2 worm cellular contexts compared by ENCODE assay signal in genomic region chrIV:654526-655440, ce11.
TF ChIP-seq lines count a peak whose summit lies in the region.

TSS of gene rpl-15 (minus strand) at chrIV:654576.
TSS of gene K11H12.8 (plus strand) at chrIV:655390.

TF ChIP-seq in whole organism, L1 larva, 84 proteins besides CTCF, POLR2A, EP300 and RAD21 (continued from another document):
- peak; percentile 99 to 100 (median 100) for TF ChIP-seq elt-3 (tag; optimal IDR thresholded peaks at IDR 0.05; lab: Kevin White, UChicago)
- TF ChIP-seq rnt-1 (tag; optimal IDR thresholded peaks at IDR 0.05; lab: Kevin White, UChicago) = peak; percentile 100
- TF ChIP-seq zip-4 (GFP tag; optimal IDR thresholded peaks at IDR 0.05; lab: Kevin White, UChicago) = peak; percentile 97
- peak; percentile 80 for TF ChIP-seq Y116A8C.19 (tag; optimal IDR thresholded peaks at IDR 0.05; lab: Kevin White, UChicago; ENCODE audit: borderline replicate concordance)
- TF ChIP-seq tbx-2 (tag; optimal IDR thresholded peaks at IDR 0.05; lab: Kevin White, UChicago) = peak; percentile 100
- peak; percentile 93 for TF ChIP-seq nhr-76 (tag; optimal IDR thresholded peaks at IDR 0.05; lab: Kevin White, UChicago)
- peak; percentile 100 for TF ChIP-seq ceh-82 (tag; optimal IDR thresholded peaks at IDR 0.05; lab: Kevin White, UChicago)
- peak; percentile 99 for TF ChIP-seq sup-37 (GFP tag; optimal IDR thresholded peaks at IDR 0.05; lab: Kevin White, UChicago)
- TF ChIP-seq efl-3 (GFP tag; optimal IDR thresholded peaks at IDR 0.05; lab: Kevin White, UChicago) = peak; percentile 86
- peak; percentile 44 to 98 for TF ChIP-seq egl-27 (tag; optimal IDR thresholded peaks at IDR 0.05; lab: Kevin White, UChicago)
- TF ChIP-seq lin-13 (GFP tag; optimal IDR thresholded peaks at IDR 0.05; lab: Kevin White, UChicago) = peak; percentile 100
- TF ChIP-seq unc-86 (tag; optimal IDR thresholded peaks at IDR 0.05; lab: Kevin White, UChicago) = peak; percentile 99
- TF ChIP-seq unc-98 (GFP tag; IDR thresholded peaks at IDR 0.05; lab: Robert Waterston, UW) = peak; percentile 96
- peak; percentile 97 for TF ChIP-seq snpc-4 (tag; optimal IDR thresholded peaks at IDR 0.05; lab: Kevin White, UChicago)
- peak; percentile 100 for TF ChIP-seq lsy-2 (tag; optimal IDR thresholded peaks at IDR 0.05; lab: Kevin White, UChicago)
- TF ChIP-seq fkh-8 (tag; optimal IDR thresholded peaks at IDR 0.05; lab: Kevin White, UChicago) = peak; percentile 100
- peak; percentile 99 for TF ChIP-seq aha-1 (tag; optimal IDR thresholded peaks at IDR 0.05; lab: Kevin White, UChicago)
- TF ChIP-seq skn-1 (tag; optimal IDR thresholded peaks at IDR 0.05; lab: Kevin White, UChicago) = peak; percentile 97
- TF ChIP-seq dpl-1 (GFP tag; optimal IDR thresholded peaks at IDR 0.05; lab: Kevin White, UChicago) = peak; percentile 93 to 95 (median 94)
- peak; percentile 99 for TF ChIP-seq vab-15 (tag; optimal IDR thresholded peaks at IDR 0.05; lab: Kevin White, UChicago)
- peak; percentile 84 for TF ChIP-seq nhr-84 (tag; optimal IDR thresholded peaks at IDR 0.05; lab: Kevin White, UChicago)
- TF ChIP-seq pqm-1 (tag; optimal IDR thresholded peaks at IDR 0.05; lab: Kevin White, UChicago) = peak; percentile 89
- TF ChIP-seq ceh-8 (GFP tag; optimal IDR thresholded peaks at IDR 0.05; lab: Kevin White, UChicago) = peak; percentile 98
- no peak for TF ChIP-seq tlp-1 (tag; optimal IDR thresholded peaks at IDR 0.05; lab: Kevin White, UChicago)
- TF ChIP-seq swsn-7 (tag; optimal IDR thresholded peaks at IDR 0.05; lab: Kevin White, UChicago) = peak; percentile 100

TF ChIP-seq in whole organism, young adult, 124 proteins besides CTCF, POLR2A, EP300 and RAD21 (continued from another document):
- TF ChIP-seq chd-7 (tag; optimal IDR thresholded peaks at IDR 0.05; lab: Kevin White, UChicago) = peak; percentile 98
- TF ChIP-seq B0035.1 (tag; optimal IDR thresholded peaks at IDR 0.05; lab: Kevin White, UChicago) = peak; percentile 93
- TF ChIP-seq tbx-9 (tag; optimal IDR thresholded peaks at IDR 0.05; lab: Kevin White, UChicago; ENCODE audit: borderline replicate concordance) = no peak
- peak; percentile 98 for TF ChIP-seq C06A6.2 (GFP tag; conservative IDR thresholded peaks at IDR 0.05; lab: Robert Waterston, UW)
- TF ChIP-seq dpl-1 (GFP tag; optimal IDR thresholded peaks at IDR 0.05; lab: Kevin White, UChicago) = peak; percentile 96
- TF ChIP-seq dpff-1 (tag; optimal IDR thresholded peaks at IDR 0.05; lab: Kevin White, UChicago) = peak; percentile 61
- TF ChIP-seq F37B4.10 (GFP tag; IDR thresholded peaks at IDR 0.05; lab: Robert Waterston, UW) = peak; percentile 99
- TF ChIP-seq let-526 (GFP tag; IDR thresholded peaks at IDR 0.05; lab: Robert Waterston, UW) = peak; percentile 99
- peak; percentile 97 for TF ChIP-seq cebp-1 (GFP tag; IDR thresholded peaks at IDR 0.05; lab: Robert Waterston, UW)
- TF ChIP-seq cebp-1 (tag; optimal IDR thresholded peaks at IDR 0.05; lab: Kevin White, UChicago) = peak; percentile 99
- TF ChIP-seq F10E7.11 (tag; optimal IDR thresholded peaks at IDR 0.05; lab: Kevin White, UChicago) = peak; percentile 96
- peak; percentile 99 for TF ChIP-seq ZK185.1 (tag; optimal IDR thresholded peaks at IDR 0.05; lab: Kevin White, UChicago; ENCODE audit: poor library complexity, severe bottlenecking)
- TF ChIP-seq F22D6.2 (tag; optimal IDR thresholded peaks at IDR 0.05; lab: Kevin White, UChicago) = no peak
- peak; percentile 73 for TF ChIP-seq mes-4 (tag; optimal IDR thresholded peaks at IDR 0.05; lab: Kevin White, UChicago)
- peak; percentile 95 for TF ChIP-seq F57C9.4 (tag; optimal IDR thresholded peaks at IDR 0.05; lab: Kevin White, UChicago)
- peak; percentile 99 for TF ChIP-seq snpc-3.4 (tag; optimal IDR thresholded peaks at IDR 0.05; lab: Kevin White, UChicago)
- TF ChIP-seq nhr-179 (tag; optimal IDR thresholded peaks at IDR 0.05; lab: Kevin White, UChicago) = peak; percentile 11
- TF ChIP-seq ama-1 (optimal IDR thresholded peaks at IDR 0.05; lab: Kevin White, UChicago) = peak; percentile 54
- peak; percentile 68 to 80 for TF ChIP-seq ama-1 (GFP tag; optimal IDR thresholded peaks at IDR 0.05; lab: Kevin White, UChicago)
- peak; percentile 100 for TF ChIP-seq lsl-1 (GFP tag; optimal IDR thresholded peaks at IDR 0.05; lab: Kevin White, UChicago)
- TF ChIP-seq hlh-12 (tag; optimal IDR thresholded peaks at IDR 0.05; lab: Kevin White, UChicago) = no peak
- peak; percentile 99 for TF ChIP-seq nhr-80 (tag; optimal IDR thresholded peaks at IDR 0.05; lab: Kevin White, UChicago)
- TF ChIP-seq ztf-22 (GFP tag; optimal IDR thresholded peaks at IDR 0.05; lab: Kevin White, UChicago) = peak; percentile 100
- TF ChIP-seq ets-4 (GFP tag; optimal IDR thresholded peaks at IDR 0.05; lab: Kevin White, UChicago) = peak; percentile 88
- TF ChIP-seq madf-6 (GFP tag; IDR thresholded peaks at IDR 0.05; lab: Robert Waterston, UW) = peak; percentile 98
- peak; percentile 96 for TF ChIP-seq aptf-2 (GFP tag; conservative IDR thresholded peaks at IDR 0.05; lab: Robert Waterston, UW)
TF ChIP-seq in whole organism, young adult: peak in this region for 117.
